Fruit fly (Drosophila melanogaster) whole organism, embryonic: ENCODE data around the gene kat80.

Experiments used
- Adf1 ChIP-seq: fragments of 200-800 bp; sonication (Bioruptor generic); IDR thresholded peaks from 2 replicates; pipeline ENCODE4 v1.3.6; 2022; ENCODE audit warnings: missing biosample characterization, missing genetic modification characterization
- Blimp-1 ChIP-seq: fragments of 200-800 bp; sonication (Bioruptor generic); optimal IDR thresholded peaks from 3 replicates; lab custom pipeline; 2018; ENCODE audit warnings: missing biosample characterization, missing genetic modification characterization, mild to moderate bottlenecking, moderate library complexity, missing genetic modification reagents
- CG10462 ChIP-seq: fragments of 200-800 bp; sonication (Bioruptor generic); optimal IDR thresholded peaks from 2 replicates; lab custom pipeline; 2016; ENCODE audit warnings: missing biosample characterization, missing genetic modification characterization
- CG11085 ChIP-seq: fragments of 200-800 bp; sonication (Bioruptor generic); IDR thresholded peaks from 2 replicates; pipeline ENCODE4 v1.3.6; 2022; ENCODE audit warnings: missing biosample characterization, missing genetic modification characterization
- CG11398 ChIP-seq: fragments of 200-800 bp; sonication (Bioruptor generic); optimal IDR thresholded peaks from 2 replicates; lab custom pipeline; 2016; ENCODE audit warnings: missing biosample characterization, missing genetic modification characterization
- CG11504 ChIP-seq: fragments of 200-800 bp; sonication (Bioruptor generic); optimal IDR thresholded peaks from 3 replicates; lab custom pipeline; 2019; ENCODE audit warnings: missing biosample characterization, mild to moderate bottlenecking, missing genetic modification characterization, moderate library complexity
- CG11695 ChIP-seq: fragments of 200-800 bp; sonication (Bioruptor generic); IDR thresholded peaks from 3 replicates; pipeline ENCODE4 v1.3.6; 2022; ENCODE audit warnings: missing biosample characterization, missing genetic modification characterization
- CG12104 ChIP-seq: fragments of 200-800 bp; sonication (Bioruptor generic); optimal IDR thresholded peaks from 3 replicates; lab custom pipeline; 2016; ENCODE audit warnings: missing biosample characterization, missing genetic modification characterization
- CG12659 ChIP-seq: fragments of 200-800 bp; sonication (Bioruptor generic); optimal IDR thresholded peaks from 3 replicates; lab custom pipeline; 2017; ENCODE audit warnings: mild to moderate bottlenecking, missing biosample characterization, missing genetic modification reagents, missing genetic modification characterization
- CG14667 ChIP-seq: fragments of 200-800 bp; sonication (Bioruptor generic); IDR thresholded peaks from 2 replicates; pipeline ENCODE4 v1.3.6; 2022; ENCODE audit warnings: missing biosample characterization, missing genetic modification characterization
- CG17802 ChIP-seq: fragments of 200-800 bp; sonication (Bioruptor generic); optimal IDR thresholded peaks from 2 replicates; lab custom pipeline; 2018; ENCODE audit warnings: missing biosample characterization, mild to moderate bottlenecking, missing genetic modification characterization, moderate library complexity
- CG18599 ChIP-seq: fragments of 200-800 bp; sonication (Bioruptor generic); optimal IDR thresholded peaks from 3 replicates; lab custom pipeline; 2017; ENCODE audit warnings: missing biosample characterization, missing genetic modification characterization, mild to moderate bottlenecking, moderate library complexity, missing genetic modification reagents
- CG3163 ChIP-seq: fragments of 200-800 bp; sonication (Bioruptor generic); optimal IDR thresholded peaks from 3 replicates; lab custom pipeline; 2016; ENCODE audit warnings: missing biosample characterization, missing genetic modification characterization
- CG4328 ChIP-seq: fragments of 200-800 bp; sonication (Bioruptor generic); optimal IDR thresholded peaks from 3 replicates; lab custom pipeline; 2017; ENCODE audit warnings: missing biosample characterization, missing genetic modification reagents, missing genetic modification characterization
- CG6272 ChIP-seq: fragments of 200-800 bp; sonication (Bioruptor generic); IDR thresholded peaks from 2 replicates; pipeline ENCODE4 v1.3.6; 2022; ENCODE audit warnings: missing biosample characterization, missing genetic modification characterization
- CG6683 ChIP-seq: fragments of 200-800 bp; sonication (Bioruptor generic); optimal IDR thresholded peaks from 2 replicates; lab custom pipeline; 2017; ENCODE audit warnings: missing biosample characterization, mild to moderate bottlenecking, missing genetic modification characterization, missing genetic modification reagents
- CG6813 ChIP-seq: fragments of 200-800 bp; sonication (Bioruptor generic); optimal IDR thresholded peaks from 2 replicates; lab custom pipeline; 2017; ENCODE audit warnings: missing biosample characterization, missing genetic modification characterization, mild to moderate bottlenecking, moderate library complexity, missing genetic modification reagents
- Dfd ChIP-seq, 2 experiments: fragments of >200 bp; optimal IDR thresholded peaks; 2 replicates each; lab custom pipeline; 2017; ENCODE audit warnings: missing biosample characterization in 2 of 2, missing genetic modification characterization in 2 of 2
- Dip3 ChIP-seq: fragments of 200-800 bp; sonication (Bioruptor generic); optimal IDR thresholded peaks from 3 replicates; lab custom pipeline; 2016; ENCODE audit warnings: missing biosample characterization, missing genetic modification characterization
- Dll ChIP-seq: fragments of 200-800 bp; sonication (Bioruptor generic); IDR thresholded peaks from 4 replicates; pipeline ENCODE4 v1.3.6; 2022; ENCODE audit warnings: missing biosample characterization, missing genetic modification characterization; ENCODE audit not compliant: partially characterized antibody
- E2f1 ChIP-seq: fragments of 200-800 bp; sonication (Bioruptor generic); IDR thresholded peaks from 2 replicates; pipeline ENCODE4 v1.3.6; 2022; ENCODE audit warnings: missing biosample characterization, missing genetic modification characterization
- E2f2 ChIP-seq: fragments of 200-800 bp; sonication (Bioruptor generic); IDR thresholded peaks from 2 replicates; pipeline ENCODE4 v1.3.6; 2022; ENCODE audit warnings: missing biosample characterization, missing genetic modification characterization
- ERR ChIP-seq: fragments of 200-800 bp; sonication (Bioruptor generic); optimal IDR thresholded peaks from 2 replicates; lab custom pipeline; 2016; ENCODE audit warnings: missing biosample characterization, missing genetic modification characterization
- Fer3 ChIP-seq: fragments of 200-800 bp; sonication (Bioruptor generic); optimal IDR thresholded peaks from 2 replicates; lab custom pipeline; 2018; ENCODE audit warnings: missing biosample characterization, mild to moderate bottlenecking, missing genetic modification characterization, moderate library complexity
- HHEX ChIP-seq: fragments of 200-800 bp; sonication (Bioruptor generic); optimal IDR thresholded peaks from 3 replicates; lab custom pipeline; 2017; ENCODE audit warnings: missing biosample characterization, mild to moderate bottlenecking, missing genetic modification characterization, missing genetic modification reagents
- Hmx ChIP-seq: fragments of 200-800 bp; sonication (Bioruptor generic); optimal IDR thresholded peaks from 2 replicates; lab custom pipeline; 2016; ENCODE audit warnings: missing biosample characterization, missing genetic modification characterization
- MBD-R2 ChIP-seq: fragments of 200-800 bp; sonication (Bioruptor generic); IDR thresholded peaks from 2 replicates; pipeline ENCODE4 v1.3.6; 2022; ENCODE audit warnings: missing biosample characterization, missing genetic modification characterization
- Nf-YC ChIP-seq: fragments of 200-800 bp; optimal IDR thresholded peaks from 3 replicates; lab custom pipeline; 2019; ENCODE audit warnings: missing biosample characterization, mild to moderate bottlenecking, missing genetic modification characterization, moderate library complexity
- Rx ChIP-seq: fragments of 200-800 bp; sonication (Bioruptor generic); IDR thresholded peaks from 2 replicates; pipeline ENCODE4 v1.3.6; 2022; ENCODE audit warnings: missing biosample characterization, missing genetic modification characterization
- Xrp1 ChIP-seq: fragments of 200-800 bp; sonication (Bioruptor generic); IDR thresholded peaks from 2 replicates; pipeline ENCODE4 v1.3.6; 2022; ENCODE audit warnings: missing biosample characterization, missing genetic modification characterization
- abd-A ChIP-seq: fragments of 200-800 bp; sonication (Bioruptor generic); optimal IDR thresholded peaks from 3 replicates; lab custom pipeline; 2019; ENCODE audit warnings: missing biosample characterization, mild to moderate bottlenecking, missing genetic modification characterization, moderate library complexity
- amos ChIP-seq: fragments of 200-800 bp; sonication (Bioruptor generic); IDR thresholded peaks from 2 replicates; pipeline ENCODE4 v1.3.6; 2022; ENCODE audit warnings: missing biosample characterization, missing genetic modification characterization; ENCODE audit not compliant: partially characterized antibody
- bowl ChIP-seq: fragments of 200-800 bp; sonication (Bioruptor generic); IDR thresholded peaks from 2 replicates; pipeline ENCODE4 v1.3.6; 2022; ENCODE audit warnings: missing biosample characterization, missing genetic modification characterization
- bsh ChIP-seq, 2 experiments: fragments of 200-800 bp; sonication (Bioruptor generic); optimal IDR thresholded peaks; 2 replicates each; lab custom pipeline; 2017 to 2018; ENCODE audit warnings: mild to moderate bottlenecking in 2 of 2, missing biosample characterization in 2 of 2, missing genetic modification characterization in 2 of 2, moderate library complexity in 1 of 2
- ems ChIP-seq: fragments of 200-800 bp; sonication (Bioruptor generic); optimal IDR thresholded peaks from 3 replicates; lab custom pipeline; 2016; ENCODE audit warnings: missing biosample characterization, missing genetic modification characterization
- fd102C ChIP-seq: fragments of 200-800 bp; sonication (Bioruptor generic); optimal IDR thresholded peaks from 2 replicates; lab custom pipeline; 2018; ENCODE audit warnings: missing biosample characterization, mild to moderate bottlenecking, missing genetic modification characterization, moderate library complexity
- her ChIP-seq: fragments of 200-800 bp; sonication (Bioruptor generic); optimal IDR thresholded peaks from 2 replicates; lab custom pipeline; 2016; ENCODE audit warnings: missing biosample characterization, missing genetic modification characterization
- insv ChIP-seq, 2 experiments: fragments of 200-800 bp; sonication (Bioruptor generic); optimal IDR thresholded peaks; 3 replicates each; lab custom pipeline; 2016 to 2018; ENCODE audit warnings: missing biosample characterization in 2 of 2, missing genetic modification characterization in 2 of 2
- jigr1 ChIP-seq: fragments of 200-800 bp; sonication (Bioruptor generic); IDR thresholded peaks from 3 replicates; pipeline ENCODE4 v1.3.6; 2022; ENCODE audit warnings: missing biosample characterization, missing genetic modification characterization
- jing ChIP-seq: fragments of 200-800 bp; sonication (Bioruptor generic); optimal IDR thresholded peaks from 2 replicates; lab custom pipeline; 2018; ENCODE audit warnings: missing biosample characterization, mild to moderate bottlenecking, missing genetic modification characterization
- lbe ChIP-seq: fragments of 200-800 bp; sonication (Bioruptor generic); optimal IDR thresholded peaks from 2 replicates; lab custom pipeline; 2016; ENCODE audit warnings: missing biosample characterization, mild to moderate bottlenecking, missing genetic modification characterization
- lov ChIP-seq, 2 experiments: fragments of 200-800 bp in 1 of 2; fragments of >200 bp in 1 of 2; sonication (Bioruptor generic) in 1 of 2; IDR thresholded peaks in 1 of 2; optimal IDR thresholded peaks in 1 of 2; 2 replicates in 1 of 2; 3 replicates in 1 of 2; pipeline versions ENCODE4 v1.3.6 to Lab custom; 2017 to 2022; ENCODE audit warnings: missing biosample characterization in 1 of 2, missing genetic modification characterization in 1 of 2
- pan ChIP-seq, 4 experiments: fragments of >200 bp in 3 of 4; fragments of 200-800 bp in 1 of 4; sonication (Bioruptor generic) in 1 of 4; optimal IDR thresholded peaks in 3 of 4; IDR thresholded peaks in 1 of 4; 2 replicates each; pipeline versions ENCODE4 v1.3.6 to Lab custom; 2017 to 2022; ENCODE audit warnings: missing biosample characterization in 2 of 4, missing genetic modification characterization in 2 of 4, mixed read lengths in 1 of 4
- ranshi ChIP-seq: fragments of 200-800 bp; sonication (Bioruptor generic); IDR thresholded peaks from 2 replicates; pipeline ENCODE4 v1.3.6; 2022; ENCODE audit warnings: missing biosample characterization, missing genetic modification characterization
- sens ChIP-seq: fragments of 200-800 bp; sonication (Bioruptor generic); peaks from one replicate; lab custom pipeline; 2016; ENCODE audit warnings: missing biosample characterization, missing genetic modification characterization
- sim ChIP-seq: fragments of 200-800 bp; sonication (Bioruptor generic); IDR thresholded peaks from 2 replicates; pipeline ENCODE4 v1.3.6; 2022; ENCODE audit warnings: missing biosample characterization, missing genetic modification characterization
- slou ChIP-seq: fragments of 200-800 bp; sonication (Bioruptor generic); optimal IDR thresholded peaks from 3 replicates; lab custom pipeline; 2016; ENCODE audit warnings: missing biosample characterization, missing genetic modification characterization
- wdn ChIP-seq: fragments of 200-800 bp; sonication (Bioruptor generic); IDR thresholded peaks from 2 replicates; pipeline ENCODE4 v1.3.6; 2022; ENCODE audit warnings: missing biosample characterization, missing genetic modification characterization
- zen2 ChIP-seq: fragments of 200-800 bp; sonication (Bioruptor generic); IDR thresholded peaks from 3 replicates; pipeline ENCODE4 v1.3.6; 2022; ENCODE audit warnings: missing biosample characterization, missing genetic modification characterization; ENCODE audit not compliant: partially characterized antibody

The kat80 gene

dm6 chrX:16278783-16279182, 2.8 kb upstream of the kat80 start (continued):
- TF ChIP-seq jing (GFP tag; lab: Kevin White, UChicago): peak; percentile 69
- TF ChIP-seq CG10462 (GFP tag; lab: Kevin White, UChicago): peak; percentile 39
- no peak for TF ChIP-seq slou (GFP tag; lab: Kevin White, UChicago)
- peak; percentile 76 for TF ChIP-seq Fer3 (tag; lab: Kevin White, UChicago)
- peak; percentile 53 for TF ChIP-seq CG11085 (GFP tag; lab: Robert Waterston, UW)
- TF ChIP-seq lov (optimal IDR thresholded peaks at IDR 0.05; lab: Kevin White, UChicago): no peak
- peak; percentile 56; the same call in 1 of the 3 replicates for TF ChIP-seq lov (GFP tag; IDR thresholded peaks at IDR 0.05; lab: Robert Waterston, UW)
- TF ChIP-seq her (GFP tag; lab: Kevin White, UChicago): peak; percentile 16
- TF ChIP-seq insv (GFP tag; optimal IDR thresholded peaks at IDR 0.05; lab: Kevin White, UChicago): no peak
- peak; percentile 81 for TF ChIP-seq E2f1 (GFP tag; lab: Robert Waterston, UW)
- TF ChIP-seq Xrp1 (GFP tag; lab: Robert Waterston, UW): peak; percentile 94
- TF ChIP-seq CG6813 (GFP tag; lab: Kevin White, UChicago): peak; percentile 96
- TF ChIP-seq CG11504 (tag; lab: Kevin White, UChicago): peak; percentile 82
- no peak for TF ChIP-seq Hmx (GFP tag; lab: Kevin White, UChicago)
- peak; percentile 76 for TF ChIP-seq wdn (GFP tag; lab: Robert Waterston, UW)
- TF ChIP-seq ems (GFP tag; lab: Kevin White, UChicago): peak; percentile 46
- peak; percentile 46 for TF ChIP-seq CG6272 (GFP tag; lab: Robert Waterston, UW)
- no peak for TF ChIP-seq Dfd (GFP tag; optimal IDR thresholded peaks at IDR 0.05; lab: Kevin White, UChicago)
- TF ChIP-seq E2f2 (GFP tag; lab: Robert Waterston, UW): peak; percentile 6; the same call in 1 of the 2 replicates
- no peak for TF ChIP-seq zen2 (GFP tag; lab: Robert Waterston, UW)
- TF ChIP-seq pan (optimal IDR thresholded peaks at IDR 0.05; lab: Kevin White, UChicago): no peak
- TF ChIP-seq pan (GFP tag; optimal IDR thresholded peaks at IDR 0.05 in 1 of 2, IDR thresholded peaks at IDR 0.05 in 1 of 2): peak in 1 of 2 experiments; percentile 86
- no peak for TF ChIP-seq Adf1 (GFP tag; lab: Robert Waterston, UW)
- TF ChIP-seq abd-A (tag; lab: Kevin White, UChicago): no peak
- peak; percentile 89 for TF ChIP-seq ranshi (GFP tag; lab: Robert Waterston, UW)
- TF ChIP-seq Dip3 (GFP tag; lab: Kevin White, UChicago): peak; percentile 7
- TF ChIP-seq CG12659 (GFP tag; lab: Kevin White, UChicago): peak; percentile 60
- TF ChIP-seq MBD-R2 (GFP tag; lab: Robert Waterston, UW): peak; percentile 40; the same call in 1 of the 2 replicates
- TF ChIP-seq Dll (GFP tag; lab: Robert Waterston, UW): no peak
- peak; percentile 89 for TF ChIP-seq CG18599 (GFP tag; lab: Kevin White, UChicago)
- TF ChIP-seq bowl (GFP tag; lab: Robert Waterston, UW): peak; percentile 43
- peak; percentile 82 for TF ChIP-seq Rx (GFP tag; lab: Robert Waterston, UW)
- peak; percentile 87 for TF ChIP-seq sim
- peak; percentile 71 for TF ChIP-seq CG6683
- TF ChIP-seq CG3163 (GFP tag; lab: Kevin White, UChicago): no peak
- TF ChIP-seq CG12104 (GFP tag; lab: Kevin White, UChicago): peak; percentile 72
- TF ChIP-seq CG17802: peak; percentile 54
- TF ChIP-seq lbe: peak; percentile 53
- no peak for TF ChIP-seq amos (GFP tag; lab: Robert Waterston, UW)
- TF ChIP-seq CG14667 (GFP tag; lab: Robert Waterston, UW): peak; percentile 65; the same call in 1 of the 2 replicates
- peak; percentile 79 for TF ChIP-seq fd102C
- TF ChIP-seq ERR (GFP tag; lab: Kevin White, UChicago): no peak
- peak; percentile 91 for TF ChIP-seq CG4328 (GFP tag; lab: Kevin White, UChicago)
- peak; percentile 60; the same call in 2 of the 3 replicates for TF ChIP-seq jigr1
- TF ChIP-seq Blimp-1 (GFP tag; lab: Kevin White, UChicago): peak; percentile 87
- peak; percentile 80 to 93 for TF ChIP-seq bsh (GFP tag; optimal IDR thresholded peaks at IDR 0.05; lab: Kevin White, UChicago)
- TF ChIP-seq CG11398 (GFP tag; lab: Kevin White, UChicago): peak; percentile 18
- peak; percentile 85 for TF ChIP-seq CG11695 (GFP tag; lab: Robert Waterston, UW)
- peak; percentile 82 for TF ChIP-seq Nf-YC
- peak; percentile 87 for TF ChIP-seq sens (GFP tag; lab: Kevin White, UChicago)
- peak; percentile 84 for TF ChIP-seq HHEX
